Worm (Caenorhabditis elegans) whole organism, L4/young adult: ENCODE measurements around the gene gly-9.

Experiments
- W03F9.2 ChIP-seq: fragments of 150-350 bp; optimal IDR thresholded peaks from 2 replicates; lab custom pipeline; 2014; ENCODE audit warnings: missing biosample characterization, missing genetic modification characterization
- him-1 ChIP-seq: sonication (generic microtip); optimal IDR thresholded peaks from 2 replicates; lab custom pipeline; 2016; ENCODE audit warnings: missing genotype, missing genetic modification reagents, missing genetic modification characterization, missing compliant biosample characterization

DNA sequence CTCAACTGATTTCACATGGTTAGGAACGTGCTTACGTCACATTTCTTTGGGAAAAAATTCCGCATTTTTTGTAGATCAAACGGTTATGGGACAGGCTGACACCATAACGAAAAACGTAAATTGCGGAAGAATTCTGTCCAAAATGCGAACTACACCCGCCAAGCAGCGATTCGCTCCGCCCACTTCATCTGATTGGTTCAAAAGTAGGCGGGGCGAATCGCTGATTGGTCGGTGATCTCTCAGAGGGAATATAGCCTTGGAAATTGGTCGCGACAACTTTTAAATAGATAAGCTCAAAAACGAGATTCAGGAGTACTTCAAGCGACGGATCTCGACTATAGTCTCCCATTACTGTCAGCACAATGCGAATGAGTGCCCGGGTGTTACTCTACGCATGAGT, 47.2 kb upstream of the gly-9 start:
- TF ChIP-seq W03F9.2 (tag; lab: Kevin White, UChicago), result no peak
- no peak for TF ChIP-seq him-1 (tag; lab: Kevin White, UChicago)
